Worm (Caenorhabditis elegans) whole organism, mixed stage, embryonic: ENCODE data around the gene srbc-24.

Source experiments
- blmp-1 ChIP-seq: fragments of 150-350 bp; optimal IDR thresholded peaks from 2 replicates; lab custom pipeline; 2014; ENCODE audit warnings: missing biosample characterization, missing genetic modification characterization
- elt-1 ChIP-seq: sonication (generic microtip); optimal IDR thresholded peaks from 2 replicates; lab custom pipeline; 2017; ENCODE audit warnings: missing genetic modification characterization, mild to moderate bottlenecking, missing compliant biosample characterization, antibody characterized with exemption, moderate library complexity, borderline replicate concordance; ENCODE audit not compliant: insufficient read depth
- elt-3 ChIP-seq: fragments of 150-350 bp; optimal IDR thresholded peaks from 2 replicates; lab custom pipeline; 2014; ENCODE audit warnings: missing biosample characterization, missing genetic modification characterization
- lin-32 ChIP-seq: fragments of 200-800 bp; sonication (Bioruptor generic); optimal IDR thresholded peaks from 2 replicates; lab custom pipeline; 2018; ENCODE audit warnings: mild to moderate bottlenecking, missing genetic modification characterization, missing compliant biosample characterization
- lsy-2 ChIP-seq: fragments of 150-350 bp; optimal IDR thresholded peaks from 2 replicates; lab custom pipeline; 2014; ENCODE audit warnings: missing biosample characterization, missing genetic modification characterization
- mep-1 ChIP-seq: fragments of 150-350 bp; optimal IDR thresholded peaks from 2 replicates; lab custom pipeline; 2017; ENCODE audit warnings: missing biosample characterization, missing genetic modification reagents, missing genetic modification characterization, inconsistent platforms
- nhr-12 ChIP-seq: fragments of 150-350 bp; optimal IDR thresholded peaks from 2 replicates; lab custom pipeline; 2014; ENCODE audit warnings: missing biosample characterization, missing genetic modification characterization
- nhr-2 ChIP-seq: fragments of 150-350 bp; optimal IDR thresholded peaks from 2 replicates; lab custom pipeline; 2014; ENCODE audit warnings: missing biosample characterization, missing genetic modification characterization
- nhr-28 ChIP-seq: fragments of 150-350 bp; optimal IDR thresholded peaks from 2 replicates; lab custom pipeline; 2014; ENCODE audit warnings: missing biosample characterization, missing genetic modification characterization
- sem-2 ChIP-seq: fragments of 200-800 bp; sonication (Bioruptor generic); optimal IDR thresholded peaks from 2 replicates; lab custom pipeline; 2018; ENCODE audit warnings: mild to moderate bottlenecking, missing genetic modification characterization, missing compliant biosample characterization
- unc-120 ChIP-seq: sonication (generic microtip); optimal IDR thresholded peaks from 2 replicates; lab custom pipeline; 2017; ENCODE audit warnings: missing genetic modification characterization, missing compliant biosample characterization; ENCODE audit not compliant: poor library complexity, severe bottlenecking
- unc-62 ChIP-seq: fragments of 150-350 bp; optimal IDR thresholded peaks from 2 replicates; lab custom pipeline; 2014; ENCODE audit warnings: missing biosample characterization, missing genetic modification reagents, missing genetic modification characterization
- ztf-11 ChIP-seq: fragments of 150-350 bp; optimal IDR thresholded peaks from 2 replicates; lab custom pipeline; 2014; ENCODE audit warnings: missing biosample characterization, missing genetic modification characterization

ce11 chrV:2200402-2200801 lies 48.8 kb downstream of the srbc-24 start:
- no peak for TF ChIP-seq nhr-12 (tag; lab: Kevin White, UChicago)
- no peak for TF ChIP-seq lin-32
- no peak for TF ChIP-seq mep-1 (tag; lab: Kevin White, UChicago)
- TF ChIP-seq unc-120 (tag; lab: Kevin White, UChicago) = no peak
- no peak for TF ChIP-seq blmp-1
- no peak for TF ChIP-seq ztf-11 (tag; lab: Kevin White, UChicago)
- no peak for TF ChIP-seq unc-62 (GFP tag; lab: Kevin White, UChicago)
- TF ChIP-seq elt-1 = no peak
- TF ChIP-seq sem-2 (GFP tag; lab: Kevin White, UChicago) = no peak
- no peak for TF ChIP-seq elt-3 (tag; lab: Kevin White, UChicago)
- no peak for TF ChIP-seq nhr-28 (tag; lab: Kevin White, UChicago)
- no peak for TF ChIP-seq nhr-2
- TF ChIP-seq lsy-2 (tag; lab: Kevin White, UChicago) = no peak
